Worm (Caenorhabditis elegans) whole organism, midembryonic: ENCODE results near the gene semo-1.

Source experiments
- flt-1 ChIP-seq: fragments of 200-800 bp; sonication (Bioruptor generic); IDR thresholded peaks from 2 replicates; pipeline ENCODE4 v1.3.6; 2022; ENCODE audit warnings: missing genetic modification characterization, missing compliant biosample characterization
- med-1 ChIP-seq: sonication (generic microtip); optimal IDR thresholded peaks from 2 replicates; lab custom pipeline; 2017; ENCODE audit warnings: missing genetic modification characterization, mild to moderate bottlenecking, missing compliant biosample characterization, antibody characterized with exemption, missing genetic modification reagents; ENCODE audit not compliant: insufficient read depth
- tab-1 ChIP-seq: fragments of 200-800 bp; sonication (Bioruptor generic); IDR thresholded peaks from 2 replicates; pipeline ENCODE4 v1.3.6; 2022; ENCODE audit warnings: missing genetic modification characterization, missing compliant biosample characterization
- ztf-23 ChIP-seq: fragments of 200-800 bp; sonication (Bioruptor generic); IDR thresholded peaks from 2 replicates; pipeline ENCODE4 v1.3.6; 2022; ENCODE audit warnings: missing genetic modification reagents, missing genetic modification characterization, missing compliant biosample characterization

DNA sequence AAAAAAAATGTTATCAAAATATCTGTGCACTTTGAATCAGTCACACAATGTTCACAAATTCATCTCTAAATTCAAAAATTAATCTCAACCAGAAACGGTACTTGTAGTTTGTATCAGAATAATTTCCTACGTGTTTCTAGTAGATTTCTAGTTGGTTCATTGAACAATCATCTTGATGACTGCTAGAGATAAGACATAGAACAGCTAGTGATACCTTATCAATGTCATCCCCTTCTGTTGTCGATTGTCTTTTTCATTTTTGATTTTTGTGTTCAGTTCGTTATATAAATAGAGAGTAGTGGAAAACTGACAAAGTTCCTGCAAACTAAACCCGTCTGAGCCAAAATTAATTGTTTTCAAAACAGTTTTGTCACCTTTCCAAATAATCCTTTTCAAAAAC, 558 bp upstream of the semo-1 start:
- TF ChIP-seq ztf-23 (GFP tag; lab: Robert Waterston, UW) (no peak), med-1 (GFP tag; lab: Kevin White, UChicago) (no peak), flt-1 (GFP tag; lab: Robert Waterston, UW) (no peak), tab-1 (GFP tag; lab: Robert Waterston, UW) (no peak)
